Worm (Caenorhabditis elegans): ENCODE measurements around the gene msd-4.

Gene msd-4

ce11 chrIII:4873395-4873794, 4.9 kb upstream of the msd-4 start:
- no peak for TF ChIP-seq sem-2 (GFP tag; optimal IDR thresholded peaks at IDR 0.05)
- TF ChIP-seq nhr-2 (tag; optimal IDR thresholded peaks at IDR 0.05) = no peak
- TF ChIP-seq hlh-1 (tag; optimal IDR thresholded peaks at IDR 0.05) = no peak
- TF ChIP-seq drap-1 (GFP tag; optimal IDR thresholded peaks at IDR 0.05) = no peak
- TF ChIP-seq lin-13 (tag; optimal IDR thresholded peaks at IDR 0.05) = no peak
- no peak for TF ChIP-seq nhr-76 (tag; optimal IDR thresholded peaks at IDR 0.05)
- TF ChIP-seq elt-1 (tag; optimal IDR thresholded peaks at IDR 0.05; ENCODE audit: borderline replicate concordance, insufficient read depth) = no peak
- TF ChIP-seq ham-2 (GFP tag; optimal IDR thresholded peaks at IDR 0.05) = no peak
- TF ChIP-seq ztf-11 (tag; optimal IDR thresholded peaks at IDR 0.05) = no peak
- no peak for TF ChIP-seq mab-5 (tag; optimal IDR thresholded peaks at IDR 0.05)
- TF ChIP-seq M03D4.4 (tag; optimal IDR thresholded peaks at IDR 0.05) = no peak
- TF ChIP-seq cnd-1 (tag; optimal IDR thresholded peaks at IDR 0.05) = no peak
- no peak for TF ChIP-seq mls-2 (tag; optimal IDR thresholded peaks at IDR 0.05)
- TF ChIP-seq blmp-1 (tag; optimal IDR thresholded peaks at IDR 0.05) = no peak
- TF ChIP-seq ces-1 (GFP tag; optimal IDR thresholded peaks at IDR 0.05) = no peak
- TF ChIP-seq flh-1 (GFP tag; optimal IDR thresholded peaks at IDR 0.05) = no peak
- no peak for TF ChIP-seq pha-4 (tag; optimal IDR thresholded peaks at IDR 0.05)
- TF ChIP-seq unc-120 (tag; optimal IDR thresholded peaks at IDR 0.05; ENCODE audit: poor library complexity, severe bottlenecking) = no peak
- no peak for TF ChIP-seq tbx-8 (GFP tag; optimal IDR thresholded peaks at IDR 0.05)
- no peak for TF ChIP-seq elt-3 (tag; optimal IDR thresholded peaks at IDR 0.05)

ce11 chrIII:4870478-4870877, 1.9 kb upstream of the msd-4 start, which contains the start of gene gipc-1:
Gene gipc-1 (plus strand): TSS chrIII:4870778.
- no peak for TF ChIP-seq cnd-1 (tag; optimal IDR thresholded peaks at IDR 0.05)
- TF ChIP-seq nhr-76 (tag; optimal IDR thresholded peaks at IDR 0.05) = no peak
- no peak for TF ChIP-seq mep-1 (tag; optimal IDR thresholded peaks at IDR 0.05)

- TF ChIP-seq lsy-2 (tag; optimal IDR thresholded peaks at IDR 0.05) (no peak), elt-3 (tag; optimal IDR thresholded peaks at IDR 0.05) (no peak), elt-1 (tag; optimal IDR thresholded peaks at IDR 0.05; ENCODE audit: borderline replicate concordance, insufficient read depth) (no peak), sem-2 (GFP tag; optimal IDR thresholded peaks at IDR 0.05) (no peak), bed-3 (GFP tag; optimal IDR thresholded peaks at IDR 0.05) (no peak), lin-32 (GFP tag; optimal IDR thresholded peaks at IDR 0.05) (no peak), ces-1 (GFP tag; optimal IDR thresholded peaks at IDR 0.05) (no peak), tbx-8 (GFP tag; optimal IDR thresholded peaks at IDR 0.05) (no peak), ztf-11 (tag; optimal IDR thresholded peaks at IDR 0.05) (no peak), pha-4 (tag; optimal IDR thresholded peaks at IDR 0.05) (no peak), snpc-4 (tag; optimal IDR thresholded peaks at IDR 0.05) (no peak), nhr-76 (tag; optimal IDR thresholded peaks at IDR 0.05) (no peak), cnd-1 (tag; optimal IDR thresholded peaks at IDR 0.05) (no peak), flh-1 (GFP tag; optimal IDR thresholded peaks at IDR 0.05) (no peak), unc-120 (tag; optimal IDR thresholded peaks at IDR 0.05; ENCODE audit: poor library complexity, severe bottlenecking) (no peak), nhr-28 (tag; optimal IDR thresholded peaks at IDR 0.05) (no peak), mab-5 (tag; optimal IDR thresholded peaks at IDR 0.05) (no peak), mep-1 (tag; optimal IDR thresholded peaks at IDR 0.05) (no peak), nhr-2 (tag; optimal IDR thresholded peaks at IDR 0.05) (no peak), nhr-12 (tag; optimal IDR thresholded peaks at IDR 0.05) (no peak)
These were observed 1.8 kb downstream of the msd-4 start, which contains the start of gene C35D10.17 for ce11 chrIII:4866762-4867161. Gene C35D10.17 (plus strand): TSS chrIII:4867062.

- TF ChIP-seq nhr-28 (tag; optimal IDR thresholded peaks at IDR 0.05) (no peak), mep-1 (tag; optimal IDR thresholded peaks at IDR 0.05) (no peak), mab-5 (tag; optimal IDR thresholded peaks at IDR 0.05) (no peak), ztf-11 (tag; optimal IDR thresholded peaks at IDR 0.05) (no peak), unc-62 (GFP tag; optimal IDR thresholded peaks at IDR 0.05) (no peak), ceh-39 (tag; optimal IDR thresholded peaks at IDR 0.05) (no peak), elt-3 (tag; optimal IDR thresholded peaks at IDR 0.05) (no peak), M03D4.4 (tag; optimal IDR thresholded peaks at IDR 0.05) (no peak), hlh-1 (tag; optimal IDR thresholded peaks at IDR 0.05) (no peak), tbx-8 (GFP tag; optimal IDR thresholded peaks at IDR 0.05) (no peak), drap-1 (GFP tag; optimal IDR thresholded peaks at IDR 0.05) (no peak), ham-2 (GFP tag; optimal IDR thresholded peaks at IDR 0.05) (no peak), blmp-1 (tag; optimal IDR thresholded peaks at IDR 0.05) (no peak), snpc-4 (tag; optimal IDR thresholded peaks at IDR 0.05) (no peak), lin-32 (GFP tag; optimal IDR thresholded peaks at IDR 0.05) (no peak), lin-13 (tag; optimal IDR thresholded peaks at IDR 0.05) (no peak), nhr-2 (tag; optimal IDR thresholded peaks at IDR 0.05) (no peak), sem-2 (GFP tag; optimal IDR thresholded peaks at IDR 0.05) (no peak), sptf-1 (tag; optimal IDR thresholded peaks at IDR 0.05) (no peak), nhr-12 (tag; optimal IDR thresholded peaks at IDR 0.05) (no peak)
These were observed 5.4 kb downstream of the msd-4 start, which contains the start of gene coq-8 for ce11 chrIII:4863127-4863526. Gene coq-8 (plus strand): TSS chrIII:4863427.
